Worm (Caenorhabditis elegans) whole organism, early embryonic: ENCODE data around the gene rga-4.

Experiments
- B0310.2 ChIP-seq: sonication (generic microtip); optimal IDR thresholded peaks from 2 replicates; lab custom pipeline; 2016; ENCODE audit warnings: mild to moderate bottlenecking, missing genetic modification characterization, missing compliant biosample characterization
- F13C5.2 ChIP-seq: sonication (generic microtip); optimal IDR thresholded peaks from 2 replicates; lab custom pipeline; 2017; ENCODE audit warnings: mild to moderate bottlenecking, missing genetic modification characterization, inconsistent platforms, missing compliant biosample characterization
- ama-1 ChIP-seq: fragments of 150-350 bp; optimal IDR thresholded peaks from 2 replicates; lab custom pipeline; 2014
- ceh-13 ChIP-seq: fragments of 200-800 bp; sonication (Bioruptor generic); optimal IDR thresholded peaks from 2 replicates; lab custom pipeline; 2018; ENCODE audit warnings: mild to moderate bottlenecking, missing genetic modification characterization, missing compliant biosample characterization
- ceh-36 ChIP-seq: sonication (generic microtip); optimal IDR thresholded peaks from 2 replicates; lab custom pipeline; 2016; ENCODE audit warnings: missing genetic modification characterization, inconsistent platforms, missing compliant biosample characterization
- ets-7 ChIP-seq: sonication (generic microtip); optimal IDR thresholded peaks from 2 replicates; lab custom pipeline; 2016; ENCODE audit warnings: missing genotype, missing genetic modification characterization, missing compliant biosample characterization
- flt-1 ChIP-seq: fragments of 200-800 bp; sonication (Bioruptor generic); IDR thresholded peaks from 2 replicates; pipeline ENCODE4 v1.3.6; 2022; ENCODE audit warnings: missing genetic modification characterization, missing compliant biosample characterization
- hmbx-1 ChIP-seq: sonication (generic microtip); optimal IDR thresholded peaks from 2 replicates; lab custom pipeline; 2016; ENCODE audit warnings: mild to moderate bottlenecking, missing genetic modification characterization, missing compliant biosample characterization
- hmg-4 ChIP-seq: fragments of 200-800 bp; sonication (Bioruptor generic); optimal IDR thresholded peaks from 2 replicates; lab custom pipeline; 2018; ENCODE audit warnings: mild to moderate bottlenecking, missing genetic modification characterization, missing compliant biosample characterization
- hnd-1 ChIP-seq: sonication (generic microtip); optimal IDR thresholded peaks from 2 replicates; lab custom pipeline; 2016; ENCODE audit warnings: missing genetic modification characterization, missing compliant biosample characterization
- pes-1 ChIP-seq: fragments of 200-800 bp; sonication (Bioruptor generic); IDR thresholded peaks from 2 replicates; pipeline ENCODE4 v1.3.6; 2022; ENCODE audit warnings: missing genetic modification reagents, missing genetic modification characterization, missing compliant biosample characterization
- tbx-11 ChIP-seq: fragments of 200-800 bp; sonication (Bioruptor generic); IDR thresholded peaks from 2 replicates; pipeline ENCODE4 v1.3.6; 2022; ENCODE audit warnings: missing genetic modification characterization, missing compliant biosample characterization
- tbx-37 ChIP-seq: fragments of 200-800 bp; sonication (Bioruptor generic); conservative IDR thresholded peaks from 2 replicates; pipeline ENCODE4 v1.3.6; 2022; ENCODE audit warnings: missing genetic modification reagents, missing genetic modification characterization, missing compliant biosample characterization
- tra-4 ChIP-seq: sonication (generic microtip); optimal IDR thresholded peaks from 2 replicates; lab custom pipeline; 2017; ENCODE audit warnings: missing genetic modification characterization, missing compliant biosample characterization

DNA sequence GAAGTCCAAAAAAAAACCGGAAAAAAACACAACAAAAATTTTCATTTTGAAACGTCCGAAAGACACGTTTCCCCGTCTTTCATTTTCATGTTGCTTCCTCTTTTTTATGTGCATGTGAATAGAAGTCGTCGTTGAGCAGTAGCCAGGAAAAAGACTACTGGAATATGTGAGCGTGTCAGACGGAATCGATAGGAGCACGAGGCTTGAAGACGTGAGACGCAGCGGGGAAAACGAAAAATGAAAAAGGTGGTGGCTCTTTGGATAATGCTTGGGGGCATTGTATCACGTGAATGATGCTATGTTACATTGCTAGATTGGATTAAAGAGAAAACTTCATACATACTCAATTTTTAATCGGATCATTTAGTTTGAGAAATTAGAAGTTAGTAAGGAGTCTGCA lies 17.0 kb downstream of the rga-4 start:
- no peak for TF ChIP-seq F13C5.2 (tag; lab: Kevin White, UChicago)
- TF ChIP-seq hnd-1, result no peak
- no peak for TF ChIP-seq ceh-36 (tag; lab: Kevin White, UChicago)
- TF ChIP-seq hmbx-1 (tag; lab: Kevin White, UChicago), result no peak
- TF ChIP-seq B0310.2, result no peak
- TF ChIP-seq hmg-4 (GFP tag; lab: Kevin White, UChicago), result no peak
- no peak for TF ChIP-seq tbx-11 (GFP tag; lab: Robert Waterston, UW)
- no peak for TF ChIP-seq flt-1 (GFP tag; lab: Robert Waterston, UW)
- no peak for TF ChIP-seq ama-1 (lab: Kevin White, UChicago)
- no peak for TF ChIP-seq ceh-13
- TF ChIP-seq pes-1 (GFP tag; lab: Robert Waterston, UW), result no peak
- TF ChIP-seq tbx-37 (GFP tag; lab: Robert Waterston, UW), result no peak
- no peak for TF ChIP-seq tra-4
- TF ChIP-seq ets-7, result no peak
